Worm (Caenorhabditis elegans): ENCODE data around the gene ceh-21.

DNA sequence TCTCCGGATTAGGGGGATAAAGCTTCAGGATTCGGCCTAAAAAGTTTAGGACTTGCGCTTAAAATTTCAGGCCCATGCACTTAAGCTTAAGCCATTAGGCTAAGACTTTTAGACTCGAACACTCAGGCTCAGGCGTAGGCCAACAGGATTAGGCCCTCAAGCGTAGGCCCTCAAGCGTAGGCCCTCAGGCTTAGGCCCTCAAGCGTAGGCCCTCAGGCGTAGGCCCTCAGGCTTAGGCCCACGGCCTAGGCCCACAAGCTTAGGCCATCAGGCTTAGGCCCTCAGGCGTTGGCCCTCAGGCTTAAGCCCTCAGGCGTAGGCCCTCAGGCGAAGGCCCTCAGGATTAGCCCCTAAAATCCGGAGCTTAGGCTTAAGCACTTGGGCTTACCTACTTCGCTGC lies 2.0 kb downstream of the ceh-21 start:
- no peak for TF ChIP-seq unc-62 (GFP tag; optimal IDR thresholded peaks at IDR 0.05)
- no peak for TF ChIP-seq snpc-4 (tag; optimal IDR thresholded peaks at IDR 0.05)
- TF ChIP-seq fos-1 (tag; optimal IDR thresholded peaks at IDR 0.05) = no peak
- TF ChIP-seq lin-11 (tag; optimal IDR thresholded peaks at IDR 0.05) = no peak
- TF ChIP-seq nhr-25 (tag; optimal IDR thresholded peaks at IDR 0.05) = no peak
- no peak for TF ChIP-seq egl-27 (tag; optimal IDR thresholded peaks at IDR 0.05)
- no peak for TF ChIP-seq lsy-2 (tag; optimal IDR thresholded peaks at IDR 0.05)
- TF ChIP-seq unc-39 (tag; optimal IDR thresholded peaks at IDR 0.05) = no peak
- no peak for TF ChIP-seq ama-1 (optimal IDR thresholded peaks at IDR 0.05)
- no peak for TF ChIP-seq nhr-237 (tag; optimal IDR thresholded peaks at IDR 0.05)
- no peak for TF ChIP-seq mdl-1 (tag; optimal IDR thresholded peaks at IDR 0.05)
- no peak for TF ChIP-seq ZK546.5 (tag; optimal IDR thresholded peaks at IDR 0.05)
